Worm (Caenorhabditis elegans): Measurements from ENCODE around the gene nhr-95.

ce11 chrV:19120743-19121642 is 38.6 kb upstream of the nhr-95 start:
- TF ChIP-seq ref-1 (GFP tag; conservative IDR thresholded peaks at IDR 0.05) (no peak), ztf-23 (GFP tag; IDR thresholded peaks at IDR 0.05) (no peak), cog-1 (tag; optimal IDR thresholded peaks at IDR 0.05) (no peak), tab-1 (GFP tag; IDR thresholded peaks at IDR 0.05) (no peak)

Measured in whole organism, midembryonic.